Worm (Caenorhabditis elegans): ENCODE measurements around the gene T27F7.12.

- TF ChIP-seq lin-11 (tag; optimal IDR thresholded peaks at IDR 0.05), result no peak
- TF ChIP-seq ceh-82 (tag; optimal IDR thresholded peaks at IDR 0.05), result no peak
- no peak for TF ChIP-seq egl-27 (tag; optimal IDR thresholded peaks at IDR 0.05)
- TF ChIP-seq fos-1 (tag; optimal IDR thresholded peaks at IDR 0.05), result no peak
- no peak for TF ChIP-seq unc-39 (tag; optimal IDR thresholded peaks at IDR 0.05)
- no peak for TF ChIP-seq ztf-4 (tag; optimal IDR thresholded peaks at IDR 0.05)
These were observed 44.2 kb upstream of the T27F7.12 start, which contains the start of the genes gldi-11 and ZK546.2 for ce11 chrII:4945695-4946094.

Data from whole organism, L2 larva.